Fruit fly (Drosophila melanogaster) whole organism: ENCODE data around the gene wit.

Source experiments
- CG8478 ChIP-seq: fragments of >200 bp; optimal IDR thresholded peaks from 2 replicates; lab custom pipeline; 2018; ENCODE audit warnings: inconsistent platforms
- Dll ChIP-seq: fragments of >200 bp; optimal IDR thresholded peaks from 2 replicates; lab custom pipeline; 2017
- EcR ChIP-seq, 2 experiments: fragments of >200 bp; optimal IDR thresholded peaks; 2 replicates each; lab custom pipeline; 2017; ENCODE audit warnings: missing biosample characterization in 2 of 2, missing genetic modification characterization in 2 of 2, missing genetic modification reagents in 2 of 2
- pan ChIP-seq: fragments of >200 bp; optimal IDR thresholded peaks from 2 replicates; lab custom pipeline; 2017
- psq ChIP-seq: fragments of >200 bp; optimal IDR thresholded peaks from 2 replicates; lab custom pipeline; 2017
- usp ChIP-seq: fragments of >200 bp; optimal IDR thresholded peaks from 2 replicates; lab custom pipeline; 2017; ENCODE audit warnings: missing biosample characterization, missing genetic modification characterization, mixed read lengths

Gene wit

dm6 chr3L:4055438-4055962, 16.0 kb downstream of the wit start:
- no peak for TF ChIP-seq CG8478 (lab: Kevin White, UChicago)
- TF ChIP-seq pan (lab: Kevin White, UChicago): no peak
- TF ChIP-seq EcR (GFP tag; optimal IDR thresholded peaks at IDR 0.05; lab: Kevin White, UChicago): no peak
- TF ChIP-seq Dll (lab: Kevin White, UChicago): no peak
- TF ChIP-seq usp: no peak
- TF ChIP-seq psq (lab: Kevin White, UChicago): no peak

dm6 chr3L:4049082-4049481, 22.4 kb downstream of the wit start:
- no peak for TF ChIP-seq psq (lab: Kevin White, UChicago)
- no peak for TF ChIP-seq pan (lab: Kevin White, UChicago)
- no peak for TF ChIP-seq EcR (GFP tag; optimal IDR thresholded peaks at IDR 0.05; lab: Kevin White, UChicago)
- TF ChIP-seq CG8478 (lab: Kevin White, UChicago): no peak
- TF ChIP-seq usp: no peak
- no peak for TF ChIP-seq Dll (lab: Kevin White, UChicago)

- TF ChIP-seq pan (lab: Kevin White, UChicago): no peak
- no peak for TF ChIP-seq usp
- TF ChIP-seq psq (lab: Kevin White, UChicago): no peak
- TF ChIP-seq CG8478 (lab: Kevin White, UChicago): no peak
- TF ChIP-seq Dll (lab: Kevin White, UChicago): no peak
- no peak for TF ChIP-seq EcR (GFP tag; optimal IDR thresholded peaks at IDR 0.05; lab: Kevin White, UChicago)
These were observed 23.9 kb downstream of the wit start, which contains the start of gene Dpy-30L2 for dm6 chr3L:4047635-4048034. Gene Dpy-30L2 (minus strand): TSS chr3L:4047735.

dm6 chr3L:4046289-4046688, 25.2 kb downstream of the wit start, which contains the start of gene CG1136:
Gene CG1136 (plus strand): TSS chr3L:4046596.
- TF ChIP-seq Dll (lab: Kevin White, UChicago): no peak

- TF ChIP-seq EcR (GFP tag; optimal IDR thresholded peaks at IDR 0.05; lab: Kevin White, UChicago) (no peak), Dll (lab: Kevin White, UChicago) (no peak), pan (lab: Kevin White, UChicago) (no peak), CG8478 (lab: Kevin White, UChicago) (no peak), psq (lab: Kevin White, UChicago) (no peak), usp (no peak)
These were observed 27.0 kb downstream of the wit start for dm6 chr3L:4044497-4044896.

- TF ChIP-seq usp (no peak), EcR (GFP tag; optimal IDR thresholded peaks at IDR 0.05; lab: Kevin White, UChicago) (no peak), Dll (lab: Kevin White, UChicago) (no peak), CG8478 (lab: Kevin White, UChicago) (no peak), pan (lab: Kevin White, UChicago) (no peak), psq (lab: Kevin White, UChicago) (no peak)
These were observed 31.1 kb downstream of the wit start, which contains the start of the genes CG11593 and Rcd5 for dm6 chr3L:4040247-4040925. Gene CG11593 (minus strand): TSS chr3L:4040482. Gene Rcd5 (plus strand): TSS chr3L:4040529.

dm6 chr3L:4035499-4035898, 36.0 kb downstream of the wit start, which contains the start of gene Gr64f:
Gene Gr64f (plus strand): TSS chr3L:4035799.
- no peak for TF ChIP-seq pan (lab: Kevin White, UChicago)
- no peak for TF ChIP-seq psq (lab: Kevin White, UChicago)
- TF ChIP-seq EcR (GFP tag; optimal IDR thresholded peaks at IDR 0.05; lab: Kevin White, UChicago): no peak
- no peak for TF ChIP-seq Dll (lab: Kevin White, UChicago)
- TF ChIP-seq usp: no peak
- no peak for TF ChIP-seq CG8478 (lab: Kevin White, UChicago)

- TF ChIP-seq EcR (GFP tag; optimal IDR thresholded peaks at IDR 0.05; lab: Kevin White, UChicago): no peak
- no peak for TF ChIP-seq CG8478 (lab: Kevin White, UChicago)
These were observed 39.8 kb downstream of the wit start, which contains the start of the genes Gr64d and Gr64e for dm6 chr3L:4031762-4032161. Gene Gr64d (plus strand): TSS chr3L:4032062. Gene Gr64e (plus strand): TSS chr3L:4032141.

- no peak for TF ChIP-seq CG8478 (lab: Kevin White, UChicago)
- TF ChIP-seq Dll (lab: Kevin White, UChicago): no peak
- no peak for TF ChIP-seq pan (lab: Kevin White, UChicago)
- no peak for TF ChIP-seq psq (lab: Kevin White, UChicago)
- no peak for TF ChIP-seq EcR (GFP tag; optimal IDR thresholded peaks at IDR 0.05; lab: Kevin White, UChicago)
- TF ChIP-seq usp: no peak
These were observed 43.2 kb downstream of the wit start, which contains the start of the genes Gr64b and Gr64c for dm6 chr3L:4028305-4028704. Gene Gr64b (plus strand): TSS chr3L:4028605. Gene Gr64c (plus strand): TSS chr3L:4028605.

dm6 chr3L:4026506-4026868, 45.0 kb downstream of the wit start, which contains the start of gene Gr64a:
Gene Gr64a (plus strand): TSS chr3L:4026769.
- no peak for TF ChIP-seq Dll (lab: Kevin White, UChicago)
- no peak for TF ChIP-seq psq (lab: Kevin White, UChicago)

dm6 chr3L:4025738-4026505, 45.6 kb downstream of the wit start, which contains the start of gene CG11594:
Gene CG11594 (minus strand): TSS chr3L:4026011.
- no peak for TF ChIP-seq Dll (lab: Kevin White, UChicago)
- no peak for TF ChIP-seq EcR (GFP tag; optimal IDR thresholded peaks at IDR 0.05; lab: Kevin White, UChicago)
- TF ChIP-seq CG8478 (lab: Kevin White, UChicago): no peak
- TF ChIP-seq pan (lab: Kevin White, UChicago): no peak
- TF ChIP-seq usp: no peak
- no peak for TF ChIP-seq psq (lab: Kevin White, UChicago)
